Worm (Caenorhabditis elegans): ENCODE data around the gene Y69A2AR.31.
A peak's percentile ranks its signal among the peaks of the same experiment; 100 is the strongest.

ce11 chrIV:2665388-2665978 is 1.7 kb upstream of the Y69A2AR.31 start:
- no peak for TF ChIP-seq sox-2 (GFP tag; IDR thresholded peaks at IDR 0.05)
- TF ChIP-seq ama-1 (optimal IDR thresholded peaks at IDR 0.05), result no peak
- TF ChIP-seq ceh-9 (tag; optimal IDR thresholded peaks at IDR 0.05), result no peak
- TF ChIP-seq K09A11.1 (tag; optimal IDR thresholded peaks at IDR 0.05; ENCODE audit: insufficient read depth), result no peak
- TF ChIP-seq nhr-232 (tag; optimal IDR thresholded peaks at IDR 0.05), result no peak
- TF ChIP-seq npax-4 (tag; optimal IDR thresholded peaks at IDR 0.05), result no peak
- no peak for TF ChIP-seq hlh-30 (tag; optimal IDR thresholded peaks at IDR 0.05; ENCODE audit: insufficient read depth)
- no peak for TF ChIP-seq pros-1 (tag; optimal IDR thresholded peaks at IDR 0.05)
- no peak for TF ChIP-seq unc-3 (GFP tag; conservative IDR thresholded peaks at IDR 0.05)
- no peak for TF ChIP-seq unc-3 (tag; optimal IDR thresholded peaks at IDR 0.05)
- no peak for TF ChIP-seq hlh-13 (GFP tag; optimal IDR thresholded peaks at IDR 0.05)
- TF ChIP-seq pat-9 (tag; optimal IDR thresholded peaks at IDR 0.05), result peak; percentile 13
- no peak for TF ChIP-seq ztf-16 (tag; optimal IDR thresholded peaks at IDR 0.05)
- no peak for TF ChIP-seq ttx-3 (tag; optimal IDR thresholded peaks at IDR 0.05)
- no peak for TF ChIP-seq ceh-31 (tag; optimal IDR thresholded peaks at IDR 0.05)
